Worm (Caenorhabditis elegans) whole organism, young adult: ENCODE results near the gene spat-1.

Experiments used
- B0019.2 ChIP-seq: fragments of 200-800 bp; sonication (Bioruptor generic); conservative IDR thresholded peaks from 2 replicates; pipeline ENCODE4 v1.3.6; 2022; ENCODE audit warnings: missing genetic modification reagents, missing genetic modification characterization, missing compliant biosample characterization
- B0035.1 ChIP-seq: sonication (generic microtip); optimal IDR thresholded peaks from 2 replicates; lab custom pipeline; 2016; ENCODE audit warnings: missing genetic modification characterization, mild to moderate bottlenecking, missing compliant biosample characterization, missing genotype, missing genetic modification reagents
- B0261.1 ChIP-seq: sonication (generic microtip); optimal IDR thresholded peaks from 2 replicates; lab custom pipeline; 2016; ENCODE audit warnings: mild to moderate bottlenecking, missing genetic modification characterization, moderate library complexity, missing compliant biosample characterization
- B0336.3 ChIP-seq: fragments of 200-800 bp; sonication (Bioruptor generic); IDR thresholded peaks from 2 replicates; pipeline ENCODE4 v1.3.6; 2022; ENCODE audit warnings: missing genetic modification characterization, missing compliant biosample characterization
- F10E7.11 ChIP-seq: sonication (generic microtip); optimal IDR thresholded peaks from 2 replicates; lab custom pipeline; 2017; ENCODE audit warnings: mild to moderate bottlenecking, missing genetic modification characterization, moderate library complexity, missing compliant biosample characterization
- F22D6.2 ChIP-seq: sonication (generic microtip); optimal IDR thresholded peaks from 2 replicates; lab custom pipeline; 2016; ENCODE audit warnings: mild to moderate bottlenecking, missing genetic modification characterization, missing compliant biosample characterization
- F23B12.7 ChIP-seq: sonication (generic microtip); optimal IDR thresholded peaks from 2 replicates; lab custom pipeline; 2017; ENCODE audit warnings: missing genetic modification characterization, mild to moderate bottlenecking, missing compliant biosample characterization, antibody characterized with exemption, moderate library complexity; ENCODE audit not compliant: insufficient read depth
- F49E8.2 ChIP-seq: sonication (generic microtip); optimal IDR thresholded peaks from 3 replicates; lab custom pipeline; 2017; ENCODE audit warnings: missing genetic modification characterization, mild to moderate bottlenecking, missing compliant biosample characterization, antibody characterized with exemption, moderate library complexity; ENCODE audit not compliant: insufficient read depth
- K11D2.4 ChIP-seq: fragments of 200-800 bp; sonication (Bioruptor generic); IDR thresholded peaks from 2 replicates; pipeline ENCODE4 v1.3.6; 2022; ENCODE audit warnings: missing genetic modification reagents, missing genetic modification characterization, missing compliant biosample characterization
- T26A5.8 ChIP-seq: sonication (generic microtip); optimal IDR thresholded peaks from 2 replicates; lab custom pipeline; 2016; ENCODE audit warnings: missing genetic modification characterization, missing compliant biosample characterization
- Y53G8AR.9 ChIP-seq: fragments of 200-800 bp; sonication (Bioruptor generic); conservative IDR thresholded peaks from 2 replicates; pipeline ENCODE4 v1.3.6; 2022; ENCODE audit warnings: missing genetic modification reagents, missing genetic modification characterization, missing compliant biosample characterization
- Y95B8A.8 ChIP-seq: fragments of 200-800 bp; sonication (Bioruptor generic); IDR thresholded peaks from 2 replicates; pipeline ENCODE4 v1.3.6; 2022; ENCODE audit warnings: missing genetic modification reagents, missing genetic modification characterization, missing compliant biosample characterization
- akir-1 ChIP-seq: fragments of 200-800 bp; sonication (Bioruptor generic); optimal IDR thresholded peaks from 2 replicates; lab custom pipeline; 2018; ENCODE audit warnings: mild to moderate bottlenecking, missing genetic modification characterization, moderate library complexity, missing compliant biosample characterization
- ama-1 ChIP-seq, 3 experiments: fragments of 150-350 bp in 1 of 3; sonication (generic microtip) in 2 of 3; optimal IDR thresholded peaks; 2 replicates each; lab custom pipeline; 2014 to 2018; ENCODE audit warnings: missing biosample characterization in 2 of 3, missing genetic modification characterization in 2 of 3, missing genetic modification reagents in 2 of 3
- aptf-2 ChIP-seq: fragments of 200-800 bp; sonication (Bioruptor generic); conservative IDR thresholded peaks from 2 replicates; pipeline ENCODE4 v1.3.6; 2022; ENCODE audit warnings: missing genetic modification reagents, missing genetic modification characterization, missing compliant biosample characterization
- aptf-3 ChIP-seq: fragments of 200-800 bp; sonication (Bioruptor generic); IDR thresholded peaks from 2 replicates; pipeline ENCODE4 v1.3.6; 2022; ENCODE audit warnings: missing genetic modification characterization, missing compliant biosample characterization
- attf-3 ChIP-seq: fragments of 200-800 bp; sonication (Bioruptor generic); conservative IDR thresholded peaks from 2 replicates; pipeline ENCODE4 v1.3.6; 2022; ENCODE audit warnings: missing genetic modification reagents, missing genetic modification characterization, missing compliant biosample characterization
- ccch-3 ChIP-seq: fragments of 200-800 bp; sonication (Bioruptor generic); optimal IDR thresholded peaks from 2 replicates; lab custom pipeline; 2018; ENCODE audit warnings: mild to moderate bottlenecking, missing genetic modification characterization, missing compliant biosample characterization
- cebp-1 ChIP-seq, 2 experiments: fragments of 200-800 bp in 1 of 2; sonication (Bioruptor generic) in 1 of 2; sonication (generic microtip) in 1 of 2; IDR thresholded peaks in 1 of 2; optimal IDR thresholded peaks in 1 of 2; 2 replicates each; pipeline versions ENCODE4 v1.3.6 to Lab custom; 2017 to 2022; ENCODE audit warnings: missing compliant biosample characterization in 2 of 2, missing genetic modification characterization in 2 of 2, mild to moderate bottlenecking in 1 of 2, missing genetic modification reagents in 1 of 2, moderate library complexity in 1 of 2
- ceh-100 ChIP-seq: fragments of 200-800 bp; sonication (Bioruptor generic); IDR thresholded peaks from 2 replicates; pipeline ENCODE4 v1.3.6; 2022; ENCODE audit warnings: missing genetic modification reagents, missing genetic modification characterization, missing compliant biosample characterization
- ceh-27 ChIP-seq: fragments of 200-800 bp; sonication (Bioruptor generic); optimal IDR thresholded peaks from 2 replicates; lab custom pipeline; 2018; ENCODE audit warnings: mild to moderate bottlenecking, missing genetic modification characterization, moderate library complexity, missing compliant biosample characterization
- ceh-58 ChIP-seq: fragments of 200-800 bp; sonication (Bioruptor generic); IDR thresholded peaks from 2 replicates; pipeline ENCODE4 v1.3.6; 2022; ENCODE audit warnings: missing genetic modification characterization, missing compliant biosample characterization
- ceh-79 ChIP-seq: sonication (generic microtip); optimal IDR thresholded peaks from 2 replicates; lab custom pipeline; 2017; ENCODE audit warnings: mild to moderate bottlenecking, missing genetic modification characterization, missing compliant biosample characterization
- ceh-91 ChIP-seq: fragments of 200-800 bp; sonication (Bioruptor generic); IDR thresholded peaks from 2 replicates; pipeline ENCODE4 v1.3.6; 2022; ENCODE audit warnings: missing genetic modification reagents, missing genetic modification characterization, missing compliant biosample characterization
- ekl-4 ChIP-seq: fragments of 200-800 bp; sonication (Bioruptor generic); IDR thresholded peaks from 2 replicates; pipeline ENCODE4 v1.3.6; 2022; ENCODE audit warnings: missing genetic modification reagents, missing genetic modification characterization, missing compliant biosample characterization
- gei-17 ChIP-seq: fragments of 200-800 bp; sonication (Bioruptor generic); optimal IDR thresholded peaks from 2 replicates; lab custom pipeline; 2018; ENCODE audit warnings: mild to moderate bottlenecking, missing genetic modification characterization, missing compliant biosample characterization
- hlh-26 ChIP-seq: fragments of 200-800 bp; sonication (Bioruptor generic); conservative IDR thresholded peaks from 2 replicates; pipeline ENCODE4 v1.3.6; 2022; ENCODE audit warnings: missing genetic modification reagents, missing genetic modification characterization, missing compliant biosample characterization
- hmg-1.2 ChIP-seq: fragments of 200-800 bp; sonication (Bioruptor generic); IDR thresholded peaks from 2 replicates; pipeline ENCODE4 v1.3.6; 2022; ENCODE audit warnings: missing genetic modification reagents, missing genetic modification characterization, missing compliant biosample characterization
- hsf-1 ChIP-seq: fragments of 200-800 bp; sonication (Bioruptor generic); IDR thresholded peaks from 2 replicates; pipeline ENCODE4 v1.3.6; 2022; ENCODE audit warnings: missing genetic modification reagents, missing genetic modification characterization, missing compliant biosample characterization
- let-526 ChIP-seq: fragments of 200-800 bp; sonication (Bioruptor generic); IDR thresholded peaks from 2 replicates; pipeline ENCODE4 v1.3.6; 2022; ENCODE audit warnings: missing genetic modification reagents, missing genetic modification characterization, missing compliant biosample characterization
- lsl-1 ChIP-seq: fragments of 200-800 bp; sonication (Bioruptor generic); optimal IDR thresholded peaks from 2 replicates; lab custom pipeline; 2018; ENCODE audit warnings: mild to moderate bottlenecking, missing genetic modification characterization, moderate library complexity, missing compliant biosample characterization
- madf-3 ChIP-seq: fragments of 200-800 bp; sonication (Bioruptor generic); IDR thresholded peaks from 2 replicates; pipeline ENCODE4 v1.3.6; 2022; ENCODE audit warnings: missing genetic modification reagents, missing genetic modification characterization, missing compliant biosample characterization
- madf-8 ChIP-seq: fragments of 200-800 bp; sonication (Bioruptor generic); conservative IDR thresholded peaks from 2 replicates; pipeline ENCODE4 v1.3.6; 2022; ENCODE audit warnings: missing genetic modification reagents, missing genetic modification characterization, missing compliant biosample characterization
- mel-28 ChIP-seq: sonication (generic microtip); optimal IDR thresholded peaks from 2 replicates; lab custom pipeline; 2016; ENCODE audit warnings: borderline replicate concordance, mild to moderate bottlenecking, missing genetic modification characterization, missing compliant biosample characterization
- mxl-1 ChIP-seq: sonication (generic microtip); optimal IDR thresholded peaks from 2 replicates; lab custom pipeline; 2016; ENCODE audit warnings: missing genetic modification characterization, missing compliant biosample characterization
- nfya-1 ChIP-seq: sonication (generic microtip); optimal IDR thresholded peaks from 2 replicates; lab custom pipeline; 2017; ENCODE audit warnings: antibody characterized with exemption, missing compliant biosample characterization, missing genetic modification characterization, borderline replicate concordance; ENCODE audit not compliant: insufficient read depth
- nfyb-1 ChIP-seq: fragments of 200-800 bp; sonication (Bioruptor generic); IDR thresholded peaks from 2 replicates; pipeline ENCODE4 v1.3.6; 2022; ENCODE audit warnings: missing genetic modification reagents, missing genetic modification characterization, missing compliant biosample characterization
- nhr-80 ChIP-seq: sonication (generic microtip); optimal IDR thresholded peaks from 2 replicates; lab custom pipeline; 2016; ENCODE audit warnings: missing genetic modification characterization, missing compliant biosample characterization
- sdz-38 ChIP-seq: sonication (generic microtip); optimal IDR thresholded peaks from 2 replicates; lab custom pipeline; 2016; ENCODE audit warnings: missing genotype, missing genetic modification characterization, missing compliant biosample characterization
- sea-2 ChIP-seq: fragments of 200-800 bp; sonication (Bioruptor generic); IDR thresholded peaks from 2 replicates; pipeline ENCODE4 v1.3.6; 2022; ENCODE audit warnings: missing genetic modification characterization, missing compliant biosample characterization
- snpc-3.4 ChIP-seq: sonication (generic microtip); optimal IDR thresholded peaks from 2 replicates; lab custom pipeline; 2017; ENCODE audit warnings: missing genetic modification characterization, mild to moderate bottlenecking, missing compliant biosample characterization, antibody characterized with exemption, moderate library complexity, missing genotype, missing genetic modification reagents
- sptf-2 ChIP-seq: fragments of 200-800 bp; sonication (Bioruptor generic); optimal IDR thresholded peaks from 2 replicates; lab custom pipeline; 2018; ENCODE audit warnings: mild to moderate bottlenecking, missing genetic modification characterization, missing compliant biosample characterization
- unc-130 ChIP-seq: sonication (generic microtip); optimal IDR thresholded peaks from 2 replicates; lab custom pipeline; 2016; ENCODE audit warnings: missing genetic modification reagents, missing genetic modification characterization, missing compliant biosample characterization
- zfh-2 ChIP-seq: fragments of 200-800 bp; sonication (Bioruptor generic); conservative IDR thresholded peaks from 2 replicates; pipeline ENCODE4 v1.3.6; 2022; ENCODE audit warnings: missing genetic modification reagents, missing genetic modification characterization, missing compliant biosample characterization
- zim-3 ChIP-seq: sonication (generic microtip); optimal IDR thresholded peaks from 2 replicates; lab custom pipeline; 2017; ENCODE audit warnings: mild to moderate bottlenecking, missing genetic modification characterization, moderate library complexity, missing compliant biosample characterization
- ztf-25 ChIP-seq: fragments of 200-800 bp; sonication (Bioruptor generic); IDR thresholded peaks from 2 replicates; pipeline ENCODE4 v1.3.6; 2022; ENCODE audit warnings: missing genetic modification reagents, missing genetic modification characterization, missing compliant biosample characterization
- ztf-26 ChIP-seq: sonication (generic microtip); optimal IDR thresholded peaks from 2 replicates; lab custom pipeline; 2017; ENCODE audit warnings: missing genetic modification characterization, missing compliant biosample characterization

The spat-1 gene

DNA sequence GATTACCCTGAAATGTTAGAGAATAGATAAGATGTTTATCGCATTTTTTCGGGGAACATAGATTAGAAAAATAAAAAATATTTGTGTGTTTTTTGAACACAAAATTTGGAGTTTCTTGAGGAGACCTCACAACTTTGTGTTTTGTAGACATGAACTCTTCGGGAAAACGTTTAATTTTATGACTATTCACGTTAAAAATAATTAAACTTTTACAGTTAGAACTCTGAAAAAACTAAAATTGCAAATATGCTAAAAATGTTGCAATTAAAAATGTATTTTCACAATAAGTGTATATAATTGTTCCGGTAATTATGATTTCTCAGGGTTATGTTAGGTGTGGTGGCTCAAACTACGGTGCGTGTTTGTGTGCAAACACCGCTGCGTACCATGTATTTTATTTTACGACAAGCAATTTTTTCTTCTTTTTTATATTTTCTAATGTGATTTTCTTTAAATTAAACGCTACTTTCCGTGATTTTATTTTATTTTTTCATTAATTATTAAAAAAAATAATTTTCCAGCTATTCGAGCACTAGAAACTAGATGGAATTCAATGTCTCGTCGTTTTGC lies at the start of gene spat-1, which contains the start of gene F57C2.5 (continued):
- TF ChIP-seq sptf-2 (GFP tag; lab: Kevin White, UChicago) (no peak), sea-2 (GFP tag; lab: Robert Waterston, UW) (no peak), F49E8.2 (peak; percentile 38), aptf-2 (peak; percentile 78; the same call in 1 of the 2 replicates), ztf-26 (tag; lab: Kevin White, UChicago) (no peak), ceh-27 (GFP tag; lab: Kevin White, UChicago) (peak; percentile 59), T26A5.8 (no peak), unc-130 (GFP tag; lab: Kevin White, UChicago) (peak; percentile 74), akir-1 (GFP tag; lab: Kevin White, UChicago) (no peak), ztf-25 (GFP tag; lab: Robert Waterston, UW) (no peak), zfh-2 (GFP tag; lab: Robert Waterston, UW) (no peak), ama-1 (optimal IDR thresholded peaks at IDR 0.05; lab: Kevin White, UChicago) (no peak), ama-1 (GFP tag; optimal IDR thresholded peaks at IDR 0.05; lab: Kevin White, UChicago) (no peak), snpc-3.4 (tag; lab: Kevin White, UChicago) (peak; percentile 25), B0019.2 (no peak), cebp-1 (GFP tag; IDR thresholded peaks at IDR 0.05; lab: Robert Waterston, UW) (no peak), cebp-1 (tag; optimal IDR thresholded peaks at IDR 0.05; lab: Kevin White, UChicago) (peak; percentile 49), Y53G8AR.9 (GFP tag; lab: Robert Waterston, UW) (no peak), let-526 (GFP tag; lab: Robert Waterston, UW) (0 out of 2 replicates have a peak, but pooled peaks have one; percentile 10), aptf-3 (GFP tag; lab: Robert Waterston, UW) (no peak), madf-8 (GFP tag; lab: Robert Waterston, UW) (peak; percentile 12; the same call in 1 of the 2 replicates), madf-3 (no peak), ceh-79 (tag; lab: Kevin White, UChicago) (no peak), F10E7.11 (tag; lab: Kevin White, UChicago) (no peak), zim-3 (tag; lab: Kevin White, UChicago) (no peak), K11D2.4 (GFP tag; lab: Robert Waterston, UW) (no peak), lsl-1 (peak; percentile 88), gei-17 (no peak), Y95B8A.8 (GFP tag; lab: Robert Waterston, UW) (0 out of 2 replicates have a peak, but pooled peaks have one; percentile 19), mel-28 (tag; lab: Kevin White, UChicago) (no peak), ceh-58 (GFP tag; lab: Robert Waterston, UW) (no peak), F22D6.2 (tag; lab: Kevin White, UChicago) (no peak), hlh-26 (no peak), nhr-80 (tag; lab: Kevin White, UChicago) (peak; percentile 62), B0336.3 (0 out of 2 replicates have a peak, but pooled peaks have one; percentile 23), sdz-38 (tag; lab: Kevin White, UChicago) (no peak), hsf-1 (GFP tag; lab: Robert Waterston, UW) (no peak), attf-3 (GFP tag; lab: Robert Waterston, UW) (peak; percentile 24; the same call in 1 of the 2 replicates), ceh-91 (GFP tag; lab: Robert Waterston, UW) (peak; percentile 76), ceh-100 (GFP tag; lab: Robert Waterston, UW) (peak; percentile 97), B0035.1 (tag; lab: Kevin White, UChicago) (no peak), ccch-3 (peak; percentile 66), B0261.1 (tag; lab: Kevin White, UChicago) (peak; percentile 18), nfyb-1 (GFP tag; lab: Robert Waterston, UW) (no peak), hmg-1.2 (GFP tag; lab: Robert Waterston, UW) (peak; percentile 49; the same call in 1 of the 2 replicates), ekl-4 (GFP tag; lab: Robert Waterston, UW) (no peak), nfya-1 (no peak), F23B12.7 (tag; lab: Kevin White, UChicago) (peak; percentile 47), mxl-1 (tag; lab: Kevin White, UChicago) (no peak)
